Fruit fly (Drosophila melanogaster) whole organism, embryonic: ENCODE data around the gene CG15547.
A peak's percentile ranks its signal among the peaks of the same experiment; 100 is the strongest.

Experiments used
- ATbp ChIP-seq: fragments of 200-800 bp; sonication (Bioruptor generic); optimal IDR thresholded peaks from 2 replicates; lab custom pipeline; 2017; ENCODE audit warnings: missing biosample characterization, mild to moderate bottlenecking, missing genetic modification characterization, missing genetic modification reagents
- CG11247 ChIP-seq: fragments of 200-800 bp; sonication (Bioruptor generic); IDR thresholded peaks from 2 replicates; pipeline ENCODE4 v1.3.6; 2022; ENCODE audit warnings: missing biosample characterization, missing genetic modification characterization
- CG1233 ChIP-seq: fragments of 200-800 bp; sonication (Bioruptor generic); optimal IDR thresholded peaks from 4 replicates; lab custom pipeline; 2018; ENCODE audit warnings: missing biosample characterization, mild to moderate bottlenecking, missing genetic modification characterization
- CG14710 ChIP-seq: fragments of 200-800 bp; sonication (Bioruptor generic); optimal IDR thresholded peaks from 3 replicates; lab custom pipeline; 2019; ENCODE audit warnings: missing biosample characterization, mild to moderate bottlenecking, missing genetic modification characterization, moderate library complexity
- CG17612 ChIP-seq: fragments of 200-800 bp; sonication (Bioruptor generic); IDR thresholded peaks from 2 replicates; pipeline ENCODE4 v1.3.6; 2022; ENCODE audit warnings: missing biosample characterization, missing genetic modification characterization
- CG32767 ChIP-seq: fragments of 200-800 bp; sonication (Bioruptor generic); IDR thresholded peaks from 2 replicates; pipeline ENCODE4 v1.3.6; 2022; ENCODE audit warnings: missing biosample characterization, missing genetic modification characterization
- CG34224 ChIP-seq: fragments of 200-800 bp; sonication (Bioruptor generic); IDR thresholded peaks from 3 replicates; pipeline ENCODE4 v1.3.6; 2022; ENCODE audit warnings: missing biosample characterization, missing genetic modification characterization; ENCODE audit not compliant: partially characterized antibody
- CG3838 ChIP-seq: fragments of 200-800 bp; sonication (Bioruptor generic); optimal IDR thresholded peaks from 3 replicates; lab custom pipeline; 2016; ENCODE audit warnings: missing biosample characterization, missing genetic modification characterization
- CG4854 ChIP-seq: fragments of 200-800 bp; sonication (Bioruptor generic); optimal IDR thresholded peaks from 2 replicates; lab custom pipeline; 2016; ENCODE audit warnings: missing biosample characterization, missing genetic modification characterization, inconsistent platforms
- CG5953 ChIP-seq: fragments of 200-800 bp; sonication (Bioruptor generic); IDR thresholded peaks from 2 replicates; pipeline ENCODE4 v1.3.6; 2022; ENCODE audit warnings: missing biosample characterization, missing genetic modification characterization
- CG6689 ChIP-seq: fragments of 200-800 bp; sonication (Bioruptor generic); IDR thresholded peaks from 2 replicates; pipeline ENCODE4 v1.3.6; 2022; ENCODE audit warnings: missing biosample characterization, missing genetic modification characterization
- CG6791 ChIP-seq: fragments of 200-800 bp; sonication (Bioruptor generic); IDR thresholded peaks from 3 replicates; pipeline ENCODE4 v1.3.6; 2022; ENCODE audit warnings: missing biosample characterization, missing genetic modification characterization; ENCODE audit not compliant: partially characterized antibody
- CG7786 ChIP-seq: fragments of 200-800 bp; sonication (Bioruptor generic); optimal IDR thresholded peaks from 2 replicates; lab custom pipeline; 2016; ENCODE audit warnings: missing biosample characterization, missing genetic modification characterization
- CG8478 ChIP-seq: fragments of >200 bp; optimal IDR thresholded peaks from 2 replicates; lab custom pipeline; 2018
- Dip2 ChIP-seq: fragments of 200-800 bp; sonication (Bioruptor generic); IDR thresholded peaks from 2 replicates; pipeline ENCODE4 v1.3.6; 2022; ENCODE audit warnings: missing biosample characterization, missing genetic modification characterization
- Dll ChIP-seq: fragments of 200-800 bp; sonication (Bioruptor generic); IDR thresholded peaks from 4 replicates; pipeline ENCODE4 v1.3.6; 2022; ENCODE audit warnings: missing biosample characterization, missing genetic modification characterization; ENCODE audit not compliant: partially characterized antibody
- Drgx ChIP-seq: fragments of 200-800 bp; sonication (Bioruptor generic); IDR thresholded peaks from 2 replicates; pipeline ENCODE4 v1.3.6; 2022; ENCODE audit warnings: missing biosample characterization, missing genetic modification characterization
- GATAe ChIP-seq: fragments of 200-800 bp; sonication (Bioruptor generic); conservative IDR thresholded peaks from 2 replicates; pipeline ENCODE4 v1.3.6; 2022; ENCODE audit warnings: missing biosample characterization, missing genetic modification characterization
- HLH54F ChIP-seq: fragments of 200-800 bp; sonication (Bioruptor generic); optimal IDR thresholded peaks from 3 replicates; lab custom pipeline; 2016; ENCODE audit warnings: missing biosample characterization, missing genetic modification characterization
- Lpt ChIP-seq: fragments of >200 bp; optimal IDR thresholded peaks from 2 replicates; lab custom pipeline; 2018; ENCODE audit warnings: missing biosample characterization, missing genetic modification characterization
- Med ChIP-seq: fragments of 200-800 bp; sonication (Bioruptor generic); peaks from one replicate; lab custom pipeline; 2016; ENCODE audit warnings: missing biosample characterization, missing genetic modification characterization, mild to moderate bottlenecking, inconsistent platforms, moderate library complexity
- PHDP ChIP-seq: fragments of 200-800 bp; sonication (Bioruptor generic); optimal IDR thresholded peaks from 3 replicates; lab custom pipeline; 2018; ENCODE audit warnings: missing biosample characterization, mild to moderate bottlenecking, missing genetic modification characterization, moderate library complexity
- Ptx1 ChIP-seq: fragments of 200-800 bp; sonication (Bioruptor generic); IDR thresholded peaks from 2 replicates; pipeline ENCODE4 v1.3.6; 2022; ENCODE audit warnings: missing biosample characterization, missing genetic modification characterization
- Rx ChIP-seq: fragments of 200-800 bp; sonication (Bioruptor generic); IDR thresholded peaks from 2 replicates; pipeline ENCODE4 v1.3.6; 2022; ENCODE audit warnings: missing biosample characterization, missing genetic modification characterization
- Sin3A ChIP-seq: fragments of >200 bp; optimal IDR thresholded peaks from 2 replicates; lab custom pipeline; 2018
- Sox100B ChIP-seq: fragments of 200-800 bp; sonication (Bioruptor generic); optimal IDR thresholded peaks from 3 replicates; lab custom pipeline; 2018; ENCODE audit warnings: missing biosample characterization, mild to moderate bottlenecking, missing genetic modification characterization
- TFAM ChIP-seq: fragments of 200-800 bp; sonication (Bioruptor generic); optimal IDR thresholded peaks from 2 replicates; lab custom pipeline; 2017; ENCODE audit warnings: missing biosample characterization, missing genetic modification characterization, inconsistent platforms
- ara ChIP-seq: fragments of 200-800 bp; sonication (Bioruptor generic); IDR thresholded peaks from 2 replicates; pipeline ENCODE4 v1.3.6; 2022; ENCODE audit warnings: missing biosample characterization, missing genetic modification characterization
- btn ChIP-seq: fragments of 200-800 bp; sonication (Bioruptor generic); optimal IDR thresholded peaks from 2 replicates; lab custom pipeline; 2016; ENCODE audit warnings: missing biosample characterization, missing genetic modification characterization
- caup ChIP-seq: fragments of 200-800 bp; sonication (Bioruptor generic); optimal IDR thresholded peaks from 3 replicates; lab custom pipeline; 2017; ENCODE audit warnings: missing biosample characterization, mild to moderate bottlenecking, missing genetic modification characterization, moderate library complexity; ENCODE audit not compliant: severe bottlenecking
- chm ChIP-seq: fragments of 200-800 bp; sonication (Bioruptor generic); IDR thresholded peaks from 2 replicates; pipeline ENCODE4 v1.3.6; 2022; ENCODE audit warnings: missing biosample characterization, missing genetic modification characterization
- da ChIP-seq: fragments of 200-800 bp; sonication (Bioruptor generic); optimal IDR thresholded peaks from 2 replicates; lab custom pipeline; 2016; ENCODE audit warnings: missing biosample characterization, missing genetic modification characterization
- fd102C ChIP-seq: fragments of 200-800 bp; sonication (Bioruptor generic); optimal IDR thresholded peaks from 2 replicates; lab custom pipeline; 2018; ENCODE audit warnings: missing biosample characterization, mild to moderate bottlenecking, missing genetic modification characterization, moderate library complexity
- fd3F ChIP-seq: fragments of 200-800 bp; sonication (Bioruptor generic); optimal IDR thresholded peaks from 2 replicates; lab custom pipeline; 2018; ENCODE audit warnings: missing biosample characterization, mild to moderate bottlenecking, missing genetic modification characterization, moderate library complexity
- gem ChIP-seq: fragments of 200-800 bp; sonication (Bioruptor generic); optimal IDR thresholded peaks from 2 replicates; lab custom pipeline; 2019; ENCODE audit warnings: missing biosample characterization, mild to moderate bottlenecking, missing genetic modification characterization, moderate library complexity
- hkb ChIP-seq, 2 experiments: fragments of 200-800 bp in 1 of 2; fragments of >200 bp in 1 of 2; sonication (Bioruptor generic) in 1 of 2; IDR thresholded peaks in 1 of 2; optimal IDR thresholded peaks in 1 of 2; 2 replicates each; pipeline versions ENCODE4 v1.3.6 to Lab custom; 2017 to 2022; ENCODE audit warnings: missing biosample characterization in 1 of 2, missing genetic modification characterization in 1 of 2
- ind ChIP-seq: fragments of 200-800 bp; sonication (Bioruptor generic); optimal IDR thresholded peaks from 3 replicates; lab custom pipeline; 2016; ENCODE audit warnings: missing biosample characterization, missing genetic modification characterization
- jigr1 ChIP-seq: fragments of 200-800 bp; sonication (Bioruptor generic); IDR thresholded peaks from 3 replicates; pipeline ENCODE4 v1.3.6; 2022; ENCODE audit warnings: missing biosample characterization, missing genetic modification characterization
- jing ChIP-seq: fragments of 200-800 bp; sonication (Bioruptor generic); optimal IDR thresholded peaks from 2 replicates; lab custom pipeline; 2018; ENCODE audit warnings: missing biosample characterization, mild to moderate bottlenecking, missing genetic modification characterization
- kah ChIP-seq: fragments of 200-800 bp; sonication (Bioruptor generic); optimal IDR thresholded peaks from 2 replicates; lab custom pipeline; 2018; ENCODE audit warnings: missing biosample characterization, mild to moderate bottlenecking, missing genetic modification characterization
- knrl ChIP-seq: fragments of 200-800 bp; sonication (Bioruptor generic); IDR thresholded peaks from 3 replicates; pipeline ENCODE4 v1.3.6; 2022; ENCODE audit warnings: missing biosample characterization, missing genetic modification characterization; ENCODE audit not compliant: partially characterized antibody
- nau ChIP-seq: fragments of 200-800 bp; sonication (Bioruptor generic); optimal IDR thresholded peaks from 3 replicates; lab custom pipeline; 2017; ENCODE audit warnings: missing biosample characterization, mild to moderate bottlenecking, missing genetic modification characterization, missing genetic modification reagents
- org-1 ChIP-seq: fragments of 200-800 bp; sonication (Bioruptor generic); optimal IDR thresholded peaks from 2 replicates; lab custom pipeline; 2017; ENCODE audit warnings: missing biosample characterization, missing genetic modification characterization
- pan ChIP-seq, 4 experiments: fragments of >200 bp in 3 of 4; fragments of 200-800 bp in 1 of 4; sonication (Bioruptor generic) in 1 of 4; optimal IDR thresholded peaks in 3 of 4; IDR thresholded peaks in 1 of 4; 2 replicates each; pipeline versions ENCODE4 v1.3.6 to Lab custom; 2017 to 2022; ENCODE audit warnings: missing biosample characterization in 2 of 4, missing genetic modification characterization in 2 of 4, mixed read lengths in 1 of 4
- prd ChIP-seq, 3 experiments: fragments of >200 bp in 2 of 3; fragments of 200-800 bp in 1 of 3; sonication (Bioruptor generic) in 1 of 3; optimal IDR thresholded peaks in 2 of 3; IDR thresholded peaks in 1 of 3; 2 replicates in 2 of 3; 3 replicates in 1 of 3; pipeline versions ENCODE4 v1.3.6 to Lab custom; 2017 to 2022; ENCODE audit warnings: missing biosample characterization in 1 of 3, missing genetic modification characterization in 1 of 3
- pros ChIP-seq: fragments of 200-800 bp; sonication (Bioruptor generic); optimal IDR thresholded peaks from 3 replicates; lab custom pipeline; 2019; ENCODE audit warnings: missing biosample characterization, mild to moderate bottlenecking, missing genetic modification characterization, moderate library complexity
- sim ChIP-seq: fragments of 200-800 bp; sonication (Bioruptor generic); IDR thresholded peaks from 2 replicates; pipeline ENCODE4 v1.3.6; 2022; ENCODE audit warnings: missing biosample characterization, missing genetic modification characterization
- slou ChIP-seq: fragments of 200-800 bp; sonication (Bioruptor generic); optimal IDR thresholded peaks from 3 replicates; lab custom pipeline; 2016; ENCODE audit warnings: missing biosample characterization, missing genetic modification characterization
- sna ChIP-seq: fragments of 200-800 bp; sonication (Bioruptor generic); IDR thresholded peaks from 2 replicates; pipeline ENCODE4 v1.3.6; 2022; ENCODE audit warnings: missing biosample characterization, missing genetic modification characterization; ENCODE audit not compliant: partially characterized antibody
- tio ChIP-seq: fragments of 200-800 bp; sonication (Bioruptor generic); optimal IDR thresholded peaks from 2 replicates; lab custom pipeline; 2017; ENCODE audit warnings: missing biosample characterization, missing genetic modification characterization, inconsistent platforms
- z ChIP-seq: fragments of 200-800 bp; sonication (Bioruptor generic); IDR thresholded peaks from 3 replicates; pipeline ENCODE4 v1.3.6; 2022; ENCODE audit warnings: missing biosample characterization, missing genetic modification characterization

Gene CG15547

dm6 chr3R:30865365-30865770 lies 17.9 kb downstream of the CG15547 start (continued):
- TF ChIP-seq pan (optimal IDR thresholded peaks at IDR 0.05; lab: Kevin White, UChicago) (no peak), pan (GFP tag; optimal IDR thresholded peaks at IDR 0.05 in 1 of 2, IDR thresholded peaks at IDR 0.05 in 1 of 2) (no peak), knrl (GFP tag; lab: Robert Waterston, UW) (no peak), hkb (optimal IDR thresholded peaks at IDR 0.05; lab: Kevin White, UChicago) (no peak), hkb (GFP tag; IDR thresholded peaks at IDR 0.05; lab: Robert Waterston, UW) (no peak), CG34224 (GFP tag; lab: Robert Waterston, UW) (no peak), HLH54F (GFP tag; lab: Kevin White, UChicago) (no peak), CG1233 (GFP tag; lab: Kevin White, UChicago) (no peak), tio (GFP tag; lab: Kevin White, UChicago) (no peak), CG6791 (GFP tag; lab: Robert Waterston, UW) (no peak), sna (GFP tag; lab: Robert Waterston, UW) (no peak), btn (no peak), fd102C (GFP tag; lab: Kevin White, UChicago) (no peak), CG14710 (tag; lab: Kevin White, UChicago) (peak; percentile 41), Dip2 (GFP tag; lab: Robert Waterston, UW) (no peak), caup (GFP tag; lab: Kevin White, UChicago) (no peak), CG8478 (lab: Kevin White, UChicago) (no peak), nau (no peak), jing (no peak), kah (no peak), CG5953 (GFP tag; lab: Robert Waterston, UW) (no peak), CG3838 (GFP tag; lab: Kevin White, UChicago) (no peak), org-1 (GFP tag; lab: Kevin White, UChicago) (no peak), CG6689 (GFP tag; lab: Robert Waterston, UW) (peak; percentile 43), PHDP (tag; lab: Kevin White, UChicago) (peak; percentile 16), slou (GFP tag; lab: Kevin White, UChicago) (no peak), Sin3A (lab: Kevin White, UChicago) (no peak), Sox100B (peak; percentile 35), da (no peak), Lpt (GFP tag; lab: Kevin White, UChicago) (no peak), GATAe (GFP tag; lab: Robert Waterston, UW) (no peak), CG32767 (GFP tag; lab: Robert Waterston, UW) (no peak), CG17612 (GFP tag; lab: Robert Waterston, UW) (no peak), prd (optimal IDR thresholded peaks at IDR 0.05; lab: Kevin White, UChicago) (no peak), prd (GFP tag; IDR thresholded peaks at IDR 0.05; lab: Robert Waterston, UW) (peak; percentile 57; the same call in 2 of the 3 replicates), TFAM (GFP tag; lab: Kevin White, UChicago) (no peak), Drgx (GFP tag; lab: Robert Waterston, UW) (no peak), gem (tag; lab: Kevin White, UChicago) (peak; percentile 58), ara (GFP tag; lab: Robert Waterston, UW) (no peak), pros (GFP tag; lab: Kevin White, UChicago) (peak; percentile 93), jigr1 (GFP tag; lab: Robert Waterston, UW) (no peak), ATbp (GFP tag; lab: Kevin White, UChicago) (peak; percentile 17), z (no peak), CG7786 (GFP tag; lab: Kevin White, UChicago) (no peak), chm (GFP tag; lab: Robert Waterston, UW) (peak; percentile 48; the same call in 1 of the 2 replicates), Rx (GFP tag; lab: Robert Waterston, UW) (no peak), Med (GFP tag; lab: Kevin White, UChicago) (no peak), CG4854 (GFP tag; lab: Kevin White, UChicago) (no peak), CG11247 (GFP tag; lab: Robert Waterston, UW) (no peak), Ptx1 (GFP tag; lab: Robert Waterston, UW) (peak; percentile 41; the same call in 1 of the 2 replicates), sim (GFP tag; lab: Robert Waterston, UW) (no peak), ind (GFP tag; lab: Kevin White, UChicago) (no peak), Dll (GFP tag; lab: Robert Waterston, UW) (no peak), fd3F (GFP tag; lab: Kevin White, UChicago) (no peak)
